Fruit fly (Drosophila melanogaster): ENCODE measurements around the gene Vps60.

dm6 chr3L:17588686-17589085 is 32.7 kb downstream of the Vps60 start:
- TF ChIP-seq CG8478 (optimal IDR thresholded peaks at IDR 0.05) (no peak), CTCF (optimal IDR thresholded peaks at IDR 0.05) (no peak)

Measured in S2 (cell line).